Fruit fly (Drosophila melanogaster) whole organism, embryonic: ENCODE data around the gene Sptr.
A peak's percentile ranks its signal among the peaks of the same experiment; 100 is the strongest.

Experiments
- Atf6 ChIP-seq: fragments of 200-800 bp; sonication (Bioruptor generic); IDR thresholded peaks from 2 replicates; pipeline ENCODE4 v1.3.6; 2022; ENCODE audit warnings: missing biosample characterization, missing genetic modification characterization
- CG10654 ChIP-seq: fragments of 200-800 bp; sonication (Bioruptor generic); optimal IDR thresholded peaks from 2 replicates; lab custom pipeline; 2016; ENCODE audit warnings: missing biosample characterization, missing genetic modification characterization
- CG11247 ChIP-seq: fragments of 200-800 bp; sonication (Bioruptor generic); IDR thresholded peaks from 2 replicates; pipeline ENCODE4 v1.3.6; 2022; ENCODE audit warnings: missing biosample characterization, missing genetic modification characterization
- CG11695 ChIP-seq: fragments of 200-800 bp; sonication (Bioruptor generic); IDR thresholded peaks from 3 replicates; pipeline ENCODE4 v1.3.6; 2022; ENCODE audit warnings: missing biosample characterization, missing genetic modification characterization
- CG12104 ChIP-seq: fragments of 200-800 bp; sonication (Bioruptor generic); optimal IDR thresholded peaks from 3 replicates; lab custom pipeline; 2016; ENCODE audit warnings: missing biosample characterization, missing genetic modification characterization
- CG12155 ChIP-seq: fragments of 200-800 bp; sonication (Bioruptor generic); optimal IDR thresholded peaks from 3 replicates; lab custom pipeline; 2016; ENCODE audit warnings: missing biosample characterization, missing genetic modification characterization
- CG12219 ChIP-seq: fragments of 200-800 bp; sonication (Bioruptor generic); optimal IDR thresholded peaks from 3 replicates; lab custom pipeline; 2018; ENCODE audit warnings: missing biosample characterization, mild to moderate bottlenecking, missing genetic modification characterization
- CG1233 ChIP-seq: fragments of 200-800 bp; sonication (Bioruptor generic); optimal IDR thresholded peaks from 4 replicates; lab custom pipeline; 2018; ENCODE audit warnings: missing biosample characterization, mild to moderate bottlenecking, missing genetic modification characterization
- CG12744 ChIP-seq: fragments of 200-800 bp; sonication (Bioruptor generic); optimal IDR thresholded peaks from 2 replicates; lab custom pipeline; 2016; ENCODE audit warnings: missing biosample characterization, missing genetic modification characterization
- CG13123 ChIP-seq: fragments of 200-800 bp; sonication (Bioruptor generic); optimal IDR thresholded peaks from 2 replicates; lab custom pipeline; 2016; ENCODE audit warnings: missing biosample characterization, missing genetic modification characterization
- CG13624 ChIP-seq: fragments of 200-800 bp; sonication (Bioruptor generic); optimal IDR thresholded peaks from 2 replicates; lab custom pipeline; 2016; ENCODE audit warnings: missing biosample characterization, missing genetic modification characterization
- CG15601 ChIP-seq: fragments of 200-800 bp; sonication (Bioruptor generic); optimal IDR thresholded peaks from 3 replicates; lab custom pipeline; 2019; ENCODE audit warnings: missing biosample characterization, mild to moderate bottlenecking, missing genetic modification characterization, moderate library complexity
- CG1603 ChIP-seq: fragments of 200-800 bp; sonication (Bioruptor generic); optimal IDR thresholded peaks from 2 replicates; lab custom pipeline; 2019; ENCODE audit warnings: missing biosample characterization, mild to moderate bottlenecking, missing genetic modification characterization, moderate library complexity
- CG16815 ChIP-seq: fragments of 200-800 bp; sonication (Bioruptor generic); optimal IDR thresholded peaks from 3 replicates; lab custom pipeline; 2017; ENCODE audit warnings: missing biosample characterization, mild to moderate bottlenecking, missing genetic modification characterization
- CG16863 ChIP-seq: fragments of 200-800 bp; sonication (Bioruptor generic); optimal IDR thresholded peaks from 3 replicates; lab custom pipeline; 2016; ENCODE audit warnings: missing biosample characterization, missing genetic modification characterization
- CG2120 ChIP-seq: fragments of 200-800 bp; sonication (Bioruptor generic); optimal IDR thresholded peaks from 3 replicates; lab custom pipeline; 2016; ENCODE audit warnings: missing biosample characterization, missing genetic modification characterization
- CG3847 ChIP-seq: fragments of 200-800 bp; sonication (Bioruptor generic); IDR thresholded peaks from 2 replicates; pipeline ENCODE4 v1.3.6; 2022; ENCODE audit warnings: missing biosample characterization, missing genetic modification characterization
- CG6272 ChIP-seq: fragments of 200-800 bp; sonication (Bioruptor generic); IDR thresholded peaks from 2 replicates; pipeline ENCODE4 v1.3.6; 2022; ENCODE audit warnings: missing biosample characterization, missing genetic modification characterization
- CG6813 ChIP-seq: fragments of 200-800 bp; sonication (Bioruptor generic); optimal IDR thresholded peaks from 2 replicates; lab custom pipeline; 2017; ENCODE audit warnings: missing biosample characterization, missing genetic modification characterization, mild to moderate bottlenecking, moderate library complexity, missing genetic modification reagents
- CG7745 ChIP-seq: fragments of 200-800 bp; sonication (Bioruptor generic); optimal IDR thresholded peaks from 2 replicates; lab custom pipeline; 2018; ENCODE audit warnings: missing biosample characterization, mild to moderate bottlenecking, missing genetic modification characterization, moderate library complexity
- CG7963 ChIP-seq: fragments of 200-800 bp; sonication (Bioruptor generic); IDR thresholded peaks from 3 replicates; pipeline ENCODE4 v1.3.6; 2022; ENCODE audit warnings: missing biosample characterization, missing genetic modification characterization; ENCODE audit not compliant: partially characterized antibody
- CG8924 ChIP-seq: fragments of 200-800 bp; optimal IDR thresholded peaks from 3 replicates; lab custom pipeline; 2019; ENCODE audit warnings: missing biosample characterization, mild to moderate bottlenecking, missing genetic modification characterization, moderate library complexity
- CG9215 ChIP-seq: fragments of 200-800 bp; sonication (Bioruptor generic); IDR thresholded peaks from 2 replicates; pipeline ENCODE4 v1.3.6; 2022; ENCODE audit warnings: missing biosample characterization, missing genetic modification characterization
- Dip3 ChIP-seq: fragments of 200-800 bp; sonication (Bioruptor generic); optimal IDR thresholded peaks from 3 replicates; lab custom pipeline; 2016; ENCODE audit warnings: missing biosample characterization, missing genetic modification characterization
- Dp ChIP-seq: fragments of 200-800 bp; sonication (Bioruptor generic); optimal IDR thresholded peaks from 2 replicates; lab custom pipeline; 2018; ENCODE audit warnings: missing biosample characterization, mild to moderate bottlenecking, missing genetic modification characterization, moderate library complexity
- Fer3 ChIP-seq: fragments of 200-800 bp; sonication (Bioruptor generic); optimal IDR thresholded peaks from 2 replicates; lab custom pipeline; 2018; ENCODE audit warnings: missing biosample characterization, mild to moderate bottlenecking, missing genetic modification characterization, moderate library complexity
- Lhr ChIP-seq: fragments of 200-800 bp; sonication (Bioruptor generic); optimal IDR thresholded peaks from 3 replicates; lab custom pipeline; 2017; ENCODE audit warnings: mild to moderate bottlenecking, missing biosample characterization, missing genetic modification reagents, missing genetic modification characterization
- Med ChIP-seq: fragments of 200-800 bp; sonication (Bioruptor generic); peaks from one replicate; lab custom pipeline; 2016; ENCODE audit warnings: missing biosample characterization, missing genetic modification characterization, mild to moderate bottlenecking, inconsistent platforms, moderate library complexity
- NK7.1 ChIP-seq: fragments of 200-800 bp; sonication (Bioruptor generic); optimal IDR thresholded peaks from 3 replicates; lab custom pipeline; 2016; ENCODE audit warnings: missing biosample characterization, missing genetic modification characterization
- NfI ChIP-seq: fragments of 200-800 bp; sonication (Bioruptor generic); optimal IDR thresholded peaks from 3 replicates; lab custom pipeline; 2018; ENCODE audit warnings: missing biosample characterization, mild to moderate bottlenecking, missing genetic modification characterization, moderate library complexity
- Opbp ChIP-seq: fragments of 200-800 bp; sonication (Bioruptor generic); IDR thresholded peaks from 3 replicates; pipeline ENCODE4 v1.3.6; 2022; ENCODE audit warnings: missing biosample characterization, missing genetic modification characterization; ENCODE audit not compliant: partially characterized antibody
- Trl ChIP-seq, 3 experiments: fragments of >200 bp in 2 of 3; fragments of 200-800 bp in 1 of 3; sonication (Bioruptor generic) in 1 of 3; optimal IDR thresholded peaks; 2 replicates in 1 of 3; 3 replicates in 2 of 3; lab custom pipeline; 2016 to 2017; ENCODE audit warnings: missing biosample characterization in 1 of 3, missing genetic modification characterization in 1 of 3
- Usf ChIP-seq: fragments of 200-800 bp; sonication (Bioruptor generic); optimal IDR thresholded peaks from 2 replicates; lab custom pipeline; 2017; ENCODE audit warnings: missing genotype, missing biosample characterization, missing genetic modification characterization
- abd-A ChIP-seq: fragments of 200-800 bp; sonication (Bioruptor generic); optimal IDR thresholded peaks from 3 replicates; lab custom pipeline; 2019; ENCODE audit warnings: missing biosample characterization, mild to moderate bottlenecking, missing genetic modification characterization, moderate library complexity
- ara ChIP-seq: fragments of 200-800 bp; sonication (Bioruptor generic); IDR thresholded peaks from 2 replicates; pipeline ENCODE4 v1.3.6; 2022; ENCODE audit warnings: missing biosample characterization, missing genetic modification characterization
- danr ChIP-seq: fragments of 200-800 bp; sonication (Bioruptor generic); IDR thresholded peaks from 2 replicates; pipeline ENCODE4 v1.3.6; 2022; ENCODE audit warnings: missing biosample characterization, missing genetic modification characterization
- fu2 ChIP-seq: fragments of 200-800 bp; sonication (Bioruptor generic); optimal IDR thresholded peaks from 2 replicates; lab custom pipeline; 2016; ENCODE audit warnings: missing biosample characterization, missing genetic modification characterization
- gce ChIP-seq: fragments of 200-800 bp; sonication (Bioruptor generic); IDR thresholded peaks from 3 replicates; pipeline ENCODE4 v1.3.6; 2022; ENCODE audit warnings: missing biosample characterization, missing genetic modification characterization
- ind ChIP-seq: fragments of 200-800 bp; sonication (Bioruptor generic); optimal IDR thresholded peaks from 3 replicates; lab custom pipeline; 2016; ENCODE audit warnings: missing biosample characterization, missing genetic modification characterization
- lov ChIP-seq, 2 experiments: fragments of 200-800 bp in 1 of 2; fragments of >200 bp in 1 of 2; sonication (Bioruptor generic) in 1 of 2; IDR thresholded peaks in 1 of 2; optimal IDR thresholded peaks in 1 of 2; 2 replicates in 1 of 2; 3 replicates in 1 of 2; pipeline versions ENCODE4 v1.3.6 to Lab custom; 2017 to 2022; ENCODE audit warnings: missing biosample characterization in 1 of 2, missing genetic modification characterization in 1 of 2
- mld ChIP-seq: fragments of 200-800 bp; sonication (Bioruptor generic); IDR thresholded peaks from 3 replicates; pipeline ENCODE4 v1.3.6; 2022; ENCODE audit warnings: missing biosample characterization, missing genetic modification characterization; ENCODE audit not compliant: partially characterized antibody
- oc ChIP-seq: fragments of 200-800 bp; sonication (Bioruptor generic); optimal IDR thresholded peaks from 2 replicates; lab custom pipeline; 2018; ENCODE audit warnings: missing biosample characterization, mild to moderate bottlenecking, missing genetic modification characterization, moderate library complexity
- odd ChIP-seq: fragments of 200-800 bp; sonication (Bioruptor generic); optimal IDR thresholded peaks from 2 replicates; lab custom pipeline; 2017; ENCODE audit warnings: missing biosample characterization, mild to moderate bottlenecking, missing genetic modification characterization
- onecut ChIP-seq: fragments of 200-800 bp; sonication (Bioruptor generic); IDR thresholded peaks from 2 replicates; pipeline ENCODE4 v1.3.6; 2022; ENCODE audit warnings: missing biosample characterization, missing genetic modification characterization
- pros ChIP-seq: fragments of 200-800 bp; sonication (Bioruptor generic); optimal IDR thresholded peaks from 3 replicates; lab custom pipeline; 2019; ENCODE audit warnings: missing biosample characterization, mild to moderate bottlenecking, missing genetic modification characterization, moderate library complexity
- sqz ChIP-seq: fragments of 200-800 bp; sonication (Bioruptor generic); optimal IDR thresholded peaks from 3 replicates; lab custom pipeline; 2018; ENCODE audit warnings: missing biosample characterization, mild to moderate bottlenecking, missing genetic modification characterization
- tll ChIP-seq, 2 experiments: fragments of 200-800 bp in 1 of 2; fragments of >200 bp in 1 of 2; sonication (Bioruptor generic) in 1 of 2; optimal IDR thresholded peaks; 2 replicates each; lab custom pipeline; 2017 to 2019; ENCODE audit warnings: missing biosample characterization in 2 of 2, missing genetic modification characterization in 2 of 2, mild to moderate bottlenecking in 1 of 2, moderate library complexity in 1 of 2
- zf30C ChIP-seq: fragments of 200-800 bp; sonication (Bioruptor generic); optimal IDR thresholded peaks from 3 replicates; lab custom pipeline; 2018; ENCODE audit warnings: missing biosample characterization, mild to moderate bottlenecking, missing genetic modification characterization
- zfh1 ChIP-seq: fragments of 200-800 bp; sonication (Bioruptor generic); IDR thresholded peaks from 3 replicates; pipeline ENCODE4 v1.3.6; 2022; ENCODE audit warnings: missing biosample characterization, missing genetic modification characterization

The Sptr gene

DNA sequence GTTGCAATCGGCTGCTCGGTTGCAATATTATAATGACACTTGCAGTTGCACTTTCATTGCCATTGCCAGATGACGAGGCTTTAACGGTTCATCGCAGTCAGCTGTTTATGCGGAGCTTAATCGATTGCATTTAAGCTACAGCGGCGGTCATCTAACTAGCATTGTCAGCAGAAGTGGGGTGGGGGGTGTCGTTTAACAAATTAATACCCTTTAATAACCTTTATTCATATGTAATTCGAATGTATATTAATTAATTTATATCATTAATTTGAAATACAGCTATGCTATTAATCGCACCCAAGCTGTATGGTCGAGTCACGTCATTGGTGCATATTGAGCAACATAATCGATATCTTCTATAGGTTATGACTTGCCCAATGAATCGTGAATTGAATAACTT is 28.6 kb upstream of the Sptr start (continued):
- TF ChIP-seq sqz (GFP tag; lab: Kevin White, UChicago) (peak; percentile 42), CG11695 (GFP tag; lab: Robert Waterston, UW) (peak; percentile 68; the same call in 2 of the 3 replicates), CG10654 (GFP tag; lab: Kevin White, UChicago) (peak; percentile 64), Med (peak; percentile 78), lov (optimal IDR thresholded peaks at IDR 0.05; lab: Kevin White, UChicago) (no peak), lov (GFP tag; IDR thresholded peaks at IDR 0.05; lab: Robert Waterston, UW) (peak; percentile 91), Opbp (GFP tag; lab: Robert Waterston, UW) (no peak), CG13123 (GFP tag; lab: Kevin White, UChicago) (peak; percentile 41), abd-A (tag; lab: Kevin White, UChicago) (no peak), odd (GFP tag; lab: Kevin White, UChicago) (peak; percentile 62), Dip3 (GFP tag; lab: Kevin White, UChicago) (no peak), ind (GFP tag; lab: Kevin White, UChicago) (peak; percentile 71), CG16863 (GFP tag; lab: Kevin White, UChicago) (peak; percentile 11), oc (tag; lab: Kevin White, UChicago) (peak; percentile 84), Atf6 (GFP tag; lab: Robert Waterston, UW) (peak; percentile 44; the same call in 1 of the 2 replicates), CG12219 (GFP tag; lab: Kevin White, UChicago) (peak; percentile 74), onecut (GFP tag; lab: Robert Waterston, UW) (peak; percentile 87), CG13624 (GFP tag; lab: Kevin White, UChicago) (no peak), CG1233 (peak; percentile 73), CG16815 (GFP tag; lab: Kevin White, UChicago) (peak; percentile 8), Trl (optimal IDR thresholded peaks at IDR 0.05; lab: Kevin White, UChicago) (no peak), Trl (GFP tag; optimal IDR thresholded peaks at IDR 0.05; lab: Kevin White, UChicago) (no peak), danr (GFP tag; lab: Robert Waterston, UW) (peak; percentile 44; the same call in 1 of the 2 replicates), CG12155 (GFP tag; lab: Kevin White, UChicago) (peak; percentile 41), fu2 (GFP tag; lab: Kevin White, UChicago) (no peak), CG1603 (tag; lab: Kevin White, UChicago) (peak; percentile 81), NK7.1 (GFP tag; lab: Kevin White, UChicago) (no peak), CG8924 (tag; lab: Kevin White, UChicago) (peak; percentile 76), CG6272 (peak; percentile 66), CG2120 (GFP tag; lab: Kevin White, UChicago) (no peak), NfI (GFP tag; lab: Kevin White, UChicago) (peak; percentile 77), mld (GFP tag; lab: Robert Waterston, UW) (no peak), zfh1 (peak; percentile 84), tll (GFP tag; optimal IDR thresholded peaks at IDR 0.05; lab: Kevin White, UChicago) (no peak), Lhr (GFP tag; lab: Kevin White, UChicago) (peak; percentile 43), CG15601 (tag; lab: Kevin White, UChicago) (peak; percentile 66), zf30C (GFP tag; lab: Kevin White, UChicago) (no peak), CG7745 (tag; lab: Kevin White, UChicago) (no peak), CG12744 (GFP tag; lab: Kevin White, UChicago) (no peak), CG6813 (peak; percentile 69), CG11247 (peak; percentile 72), Fer3 (tag; lab: Kevin White, UChicago) (peak; percentile 70), CG12104 (peak; percentile 47), ara (GFP tag; lab: Robert Waterston, UW) (peak; percentile 77), Dp (GFP tag; lab: Kevin White, UChicago) (no peak), pros (no peak), CG3847 (GFP tag; lab: Robert Waterston, UW) (peak; percentile 61), Usf (GFP tag; lab: Kevin White, UChicago) (no peak), CG9215 (peak; percentile 23; the same call in 1 of the 2 replicates), CG7963 (GFP tag; lab: Robert Waterston, UW) (no peak), gce (GFP tag; lab: Robert Waterston, UW) (peak; percentile 79; the same call in 1 of the 3 replicates)
